Fruit fly (Drosophila melanogaster): ENCODE measurements around the gene CG14689.

Gene CG14689

dm6 chr3R:10699020-10699951, 11.8 kb downstream of the CG14689 start (continued):
- TF ChIP-seq Xbp1 (GFP tag; optimal IDR thresholded peaks at IDR 0.05) (no peak), Lim3 (GFP tag; IDR thresholded peaks at IDR 0.05) (no peak), sisA (GFP tag; IDR thresholded peaks at IDR 0.05) (no peak), CG10209 (GFP tag; optimal IDR thresholded peaks at IDR 0.05) (no peak), CG1024 (GFP tag; IDR thresholded peaks at IDR 0.05) (no peak), CG8388 (GFP tag; optimal IDR thresholded peaks at IDR 0.05) (no peak), p53 (GFP tag; optimal IDR thresholded peaks at IDR 0.05) (no peak), CG10979 (tag; optimal IDR thresholded peaks at IDR 0.05) (no peak), seq (GFP tag; IDR thresholded peaks at IDR 0.05) (peak; percentile 47; the same call in 1 of the 2 replicates), CG15269 (tag; optimal IDR thresholded peaks at IDR 0.05) (peak; percentile 36), Oaz (GFP tag; IDR thresholded peaks at IDR 0.05) (no peak), Atf6 (GFP tag; IDR thresholded peaks at IDR 0.05) (peak; percentile 60), CG7987 (GFP tag; optimal IDR thresholded peaks at IDR 0.05) (peak; percentile 12), nerfin-1 (tag; optimal IDR thresholded peaks at IDR 0.05) (no peak)

dm6 chr3R:10696371-10696777, 14.7 kb downstream of the CG14689 start, which contains the start of the genes pug, CG14683 and CG46459:
Gene pug, plus strand, starts transcription at chr3R:10696534.
Gene CG14683, plus strand, starts transcription at chr3R:10696647.
Gene CG46459, plus strand, starts transcription at chr3R:10696647.
- no peak for TF ChIP-seq Dek (tag; optimal IDR thresholded peaks at IDR 0.05)
- no peak for TF ChIP-seq CG12236 (GFP tag; optimal IDR thresholded peaks at IDR 0.05)
- no peak for TF ChIP-seq pfk (GFP tag; optimal IDR thresholded peaks at IDR 0.05)
- peak; percentile 8 for TF ChIP-seq CG8388 (GFP tag; optimal IDR thresholded peaks at IDR 0.05)
- no peak for TF ChIP-seq danr (GFP tag; IDR thresholded peaks at IDR 0.05)
- 0 out of 2 replicates have a peak, but pooled peaks have one; percentile 12 for TF ChIP-seq Ptx1 (GFP tag; IDR thresholded peaks at IDR 0.05)
- TF ChIP-seq sna (GFP tag; IDR thresholded peaks at IDR 0.05; ENCODE audit: partially characterized antibody), result peak; percentile 99
- TF ChIP-seq repo (GFP tag; optimal IDR thresholded peaks at IDR 0.05), result no peak
- TF ChIP-seq CG8089 (GFP tag; optimal IDR thresholded peaks at IDR 0.05), result no peak
- peak; percentile 41 for TF ChIP-seq CG3281 (GFP tag; optimal IDR thresholded peaks at IDR 0.05)
- TF ChIP-seq CG10274 (GFP tag; optimal IDR thresholded peaks at IDR 0.05), result no peak
- no peak for TF ChIP-seq CG17912 (GFP tag; optimal IDR thresholded peaks at IDR 0.05)
- TF ChIP-seq amos (GFP tag; IDR thresholded peaks at IDR 0.05; ENCODE audit: partially characterized antibody), result peak; percentile 95
- no peak for TF ChIP-seq CG7987 (GFP tag; optimal IDR thresholded peaks at IDR 0.05)
- no peak for TF ChIP-seq emc (GFP tag; optimal IDR thresholded peaks at IDR 0.05)
- no peak for TF ChIP-seq Spps (tag; optimal IDR thresholded peaks at IDR 0.05)
- no peak for TF ChIP-seq CG10462 (GFP tag; optimal IDR thresholded peaks at IDR 0.05)
- TF ChIP-seq CG11723 (GFP tag; optimal IDR thresholded peaks at IDR 0.05), result no peak
- peak; percentile 33; the same call in 1 of the 2 replicates for TF ChIP-seq CG3847 (GFP tag; IDR thresholded peaks at IDR 0.05)
- TF ChIP-seq Bgb (GFP tag; IDR thresholded peaks at IDR 0.05; ENCODE audit: partially characterized antibody), result peak; percentile 95
- peak; percentile 11 for TF ChIP-seq Sox102F (GFP tag; optimal IDR thresholded peaks at IDR 0.05)
- peak; percentile 63 for TF ChIP-seq Dp (GFP tag; optimal IDR thresholded peaks at IDR 0.05)
- 0 out of 2 replicates have a peak, but pooled peaks have one; percentile 14 for TF ChIP-seq CG14014 (GFP tag; IDR thresholded peaks at IDR 0.05)
- peak; percentile 20 for TF ChIP-seq en (GFP tag; optimal IDR thresholded peaks at IDR 0.05)
- TF ChIP-seq HLHmδ (GFP tag; optimal IDR thresholded peaks at IDR 0.05), result no peak
- no peak for TF ChIP-seq odd (GFP tag; optimal IDR thresholded peaks at IDR 0.05)
- no peak for TF ChIP-seq Vsx1 (GFP tag; optimal IDR thresholded peaks at IDR 0.05)
- no peak for TF ChIP-seq Dad (GFP tag; optimal IDR thresholded peaks at IDR 0.05)
- no peak for TF ChIP-seq CG8765 (GFP tag; IDR thresholded peaks at IDR 0.05)
- no peak for TF ChIP-seq Oaz (GFP tag; IDR thresholded peaks at IDR 0.05)
- TF ChIP-seq CG10431 (GFP tag; optimal IDR thresholded peaks at IDR 0.05), result no peak
- TF ChIP-seq CG15601 (tag; optimal IDR thresholded peaks at IDR 0.05), result no peak
- TF ChIP-seq gsb (GFP tag; IDR thresholded peaks at IDR 0.05), result no peak
- no peak for TF ChIP-seq lov (optimal IDR thresholded peaks at IDR 0.05)
- TF ChIP-seq lov (GFP tag; IDR thresholded peaks at IDR 0.05), result no peak
- TF ChIP-seq CG13624 (GFP tag; optimal IDR thresholded peaks at IDR 0.05), result peak; percentile 62
- peak; percentile 43 for TF ChIP-seq ind (GFP tag; optimal IDR thresholded peaks at IDR 0.05)

All from whole organism, embryonic.